Fruit fly (Drosophila melanogaster): Measurements from ENCODE around the gene Ir75d.

Ir75d gene

dm6 chr3L:18911082-18911481 is at the start of gene Ir75d:
Ir75d (minus strand) TSS chr3L:18911182.
- TF ChIP-seq Sox15 (GFP tag; optimal IDR thresholded peaks at IDR 0.05) (no peak), esn (GFP tag; optimal IDR thresholded peaks at IDR 0.05) (no peak), Smox (GFP tag; optimal IDR thresholded peaks at IDR 0.05) (no peak), svp (GFP tag) (no peak), spab (GFP tag; optimal IDR thresholded peaks at IDR 0.05) (no peak), OdsH (GFP tag; optimal IDR thresholded peaks at IDR 0.05) (no peak), CG15336 (GFP tag; IDR thresholded peaks at IDR 0.05) (no peak), CG10631 (GFP tag; optimal IDR thresholded peaks at IDR 0.05) (no peak), Hr39 (GFP tag; optimal IDR thresholded peaks at IDR 0.05) (no peak), topi (GFP tag; optimal IDR thresholded peaks at IDR 0.05) (no peak), CG7368 (GFP tag; optimal IDR thresholded peaks at IDR 0.05) (no peak), fkh (GFP tag; optimal IDR thresholded peaks at IDR 0.05) (no peak), CG8632 (GFP tag; optimal IDR thresholded peaks at IDR 0.05) (no peak), dac (GFP tag; optimal IDR thresholded peaks at IDR 0.05) (no peak), Blimp-1 (GFP tag; optimal IDR thresholded peaks at IDR 0.05) (no peak)

- TF ChIP-seq Eip78C (GFP tag): peak; percentile 22
- TF ChIP-seq CG10631 (GFP tag; optimal IDR thresholded peaks at IDR 0.05): no peak
Observed at dm6 chr3L:18957032-18957431, 46.0 kb upstream of the Ir75d start.

dm6 chr3L:18952399-18952798 is 41.4 kb upstream of the Ir75d start:
- TF ChIP-seq Smox (GFP tag; optimal IDR thresholded peaks at IDR 0.05) (no peak), CG1621 (tag; optimal IDR thresholded peaks at IDR 0.05) (peak; percentile 1), Eip75B (GFP tag; optimal IDR thresholded peaks at IDR 0.05) (peak; percentile 22), salr (GFP tag; optimal IDR thresholded peaks at IDR 0.05) (no peak), vri (GFP tag; optimal IDR thresholded peaks at IDR 0.05) (peak; percentile 97)

- TF ChIP-seq dsx (GFP tag; optimal IDR thresholded peaks at IDR 0.05; ENCODE audit: poor library complexity, severe bottlenecking): no peak
- peak; percentile 1 for TF ChIP-seq fkh (GFP tag; optimal IDR thresholded peaks at IDR 0.05)
- TF ChIP-seq CG6163 (GFP tag; IDR thresholded peaks at IDR 0.05): peak; percentile 15; the same call in 1 of the 3 replicates
- TF ChIP-seq ss (GFP tag; optimal IDR thresholded peaks at IDR 0.05): no peak
- no peak for TF ChIP-seq fd59A (GFP tag; optimal IDR thresholded peaks at IDR 0.05)
- peak; percentile 29 for TF ChIP-seq Eip78C (GFP tag)
- no peak for TF ChIP-seq dac (GFP tag; optimal IDR thresholded peaks at IDR 0.05)
Observed at dm6 chr3L:18950359-18950758, 39.4 kb upstream of the Ir75d start, which contains the start of gene CG6836. CG6836 (plus strand) TSS chr3L:18950629.

- no peak for TF ChIP-seq CG6792 (GFP tag; optimal IDR thresholded peaks at IDR 0.05)
- 0 out of 3 replicates have a peak, but pooled peaks have one; percentile 20 for TF ChIP-seq CG6163 (GFP tag; IDR thresholded peaks at IDR 0.05)
- TF ChIP-seq Ets96B (tag; optimal IDR thresholded peaks at IDR 0.05): no peak
- TF ChIP-seq CG34406 (GFP tag; optimal IDR thresholded peaks at IDR 0.05): no peak
Observed at dm6 chr3L:18949137-18949536, 38.2 kb upstream of the Ir75d start.

- TF ChIP-seq CG8632 (GFP tag; optimal IDR thresholded peaks at IDR 0.05) (peak; percentile 10), CG34406 (GFP tag; optimal IDR thresholded peaks at IDR 0.05) (peak; percentile 30), spab (GFP tag; optimal IDR thresholded peaks at IDR 0.05) (no peak), salr (GFP tag; optimal IDR thresholded peaks at IDR 0.05) (peak in 1 of 2 experiments; percentile 5), CG6163 (GFP tag; IDR thresholded peaks at IDR 0.05) (peak; percentile 55; the same call in 2 of the 3 replicates), Ets96B (tag; optimal IDR thresholded peaks at IDR 0.05) (no peak), CG8119 (GFP tag; IDR thresholded peaks at IDR 0.05) (no peak), CG6808 (GFP tag; optimal IDR thresholded peaks at IDR 0.05) (peak; percentile 6), achi (GFP tag; optimal IDR thresholded peaks at IDR 0.05) (peak; percentile 8), CG11902 (GFP tag; optimal IDR thresholded peaks at IDR 0.05) (no peak), CG1621 (tag; optimal IDR thresholded peaks at IDR 0.05) (peak; percentile 28), CG6854 (GFP tag; optimal IDR thresholded peaks at IDR 0.05) (no peak), OdsH (GFP tag; optimal IDR thresholded peaks at IDR 0.05) (peak; percentile 8), fd59A (GFP tag; optimal IDR thresholded peaks at IDR 0.05) (no peak), lz (GFP tag; optimal IDR thresholded peaks at IDR 0.05) (peak; percentile 10), CG9139 (GFP tag; optimal IDR thresholded peaks at IDR 0.05) (peak; percentile 14), CG10669 (GFP tag; optimal IDR thresholded peaks at IDR 0.05) (peak; percentile 4), acj6 (GFP tag; optimal IDR thresholded peaks at IDR 0.05) (peak; percentile 22), eg (GFP tag; IDR thresholded peaks at IDR 0.05) (peak; percentile 65; the same call in 2 of the 3 replicates), CG8319 (GFP tag; optimal IDR thresholded peaks at IDR 0.05) (peak; percentile 20), CG31627 (GFP tag; optimal IDR thresholded peaks at IDR 0.05) (peak; percentile 10), CG11762 (GFP tag; optimal IDR thresholded peaks at IDR 0.05; ENCODE audit: insufficient read depth) (no peak), CG3919 (GFP tag; optimal IDR thresholded peaks at IDR 0.05) (peak; percentile 61)
Observed at dm6 chr3L:18946956-18947355, 36.0 kb upstream of the Ir75d start.
